Worm (Caenorhabditis elegans) whole organism, midembryonic: Measurements from ENCODE around the gene C54D10.13.

Experiments
- T22C8.4 ChIP-seq: fragments of 200-800 bp; sonication (Bioruptor generic); IDR thresholded peaks from 2 replicates; pipeline ENCODE4 v1.3.6; 2022; ENCODE audit warnings: missing genetic modification characterization, missing compliant biosample characterization
- cog-1 ChIP-seq: sonication (generic microtip); optimal IDR thresholded peaks from 2 replicates; lab custom pipeline; 2016; ENCODE audit warnings: missing genetic modification characterization, missing compliant biosample characterization
- flt-1 ChIP-seq: fragments of 200-800 bp; sonication (Bioruptor generic); IDR thresholded peaks from 2 replicates; pipeline ENCODE4 v1.3.6; 2022; ENCODE audit warnings: missing genetic modification characterization, missing compliant biosample characterization
- klf-2 ChIP-seq: fragments of 200-800 bp; sonication (Bioruptor generic); conservative IDR thresholded peaks from 2 replicates; pipeline ENCODE4 v1.3.6; 2022; ENCODE audit warnings: missing genetic modification reagents, missing genetic modification characterization, missing compliant biosample characterization
- med-1 ChIP-seq: sonication (generic microtip); optimal IDR thresholded peaks from 2 replicates; lab custom pipeline; 2017; ENCODE audit warnings: missing genetic modification characterization, mild to moderate bottlenecking, missing compliant biosample characterization, antibody characterized with exemption, missing genetic modification reagents; ENCODE audit not compliant: insufficient read depth
- ref-1 ChIP-seq: fragments of 200-800 bp; sonication (Bioruptor generic); conservative IDR thresholded peaks from 2 replicates; pipeline ENCODE4 v1.3.6; 2022; ENCODE audit warnings: missing genetic modification reagents, missing genetic modification characterization, missing compliant biosample characterization
- tab-1 ChIP-seq: fragments of 200-800 bp; sonication (Bioruptor generic); IDR thresholded peaks from 2 replicates; pipeline ENCODE4 v1.3.6; 2022; ENCODE audit warnings: missing genetic modification characterization, missing compliant biosample characterization
- ztf-23 ChIP-seq: fragments of 200-800 bp; sonication (Bioruptor generic); IDR thresholded peaks from 2 replicates; pipeline ENCODE4 v1.3.6; 2022; ENCODE audit warnings: missing genetic modification reagents, missing genetic modification characterization, missing compliant biosample characterization
- ztf-29 ChIP-seq: fragments of 200-800 bp; sonication (Bioruptor generic); IDR thresholded peaks from 2 replicates; pipeline ENCODE4 v1.3.6; 2022; ENCODE audit warnings: missing genetic modification reagents, missing genetic modification characterization, missing compliant biosample characterization

C54D10.13 gene

DNA sequence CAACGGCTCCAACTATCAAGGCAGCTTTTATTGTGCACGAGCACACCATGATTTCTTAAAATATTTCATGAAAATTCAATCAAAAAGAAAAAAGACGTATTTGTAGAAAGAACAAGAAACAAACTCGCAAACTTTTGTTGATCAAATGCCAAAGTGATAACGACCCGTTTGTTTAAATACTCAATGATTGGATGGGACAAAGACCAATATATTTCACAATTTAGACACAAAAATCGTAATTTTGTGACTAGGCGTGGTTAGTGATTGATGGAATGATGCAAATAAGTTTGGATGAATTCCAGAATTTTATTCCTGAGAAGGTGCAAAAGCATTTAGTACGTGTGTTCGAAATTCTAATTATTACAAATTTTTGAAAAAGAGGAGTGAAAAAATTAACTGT, 16.4 kb downstream of the C54D10.13 start, which contains the start of gene cdr-2:
cdr-2 (minus strand) TSS at position 54 of the 400 bp plus-strand sequence.
- TF ChIP-seq med-1 (GFP tag; lab: Kevin White, UChicago) = no peak
- no peak for TF ChIP-seq tab-1 (GFP tag; lab: Robert Waterston, UW)

DNA sequence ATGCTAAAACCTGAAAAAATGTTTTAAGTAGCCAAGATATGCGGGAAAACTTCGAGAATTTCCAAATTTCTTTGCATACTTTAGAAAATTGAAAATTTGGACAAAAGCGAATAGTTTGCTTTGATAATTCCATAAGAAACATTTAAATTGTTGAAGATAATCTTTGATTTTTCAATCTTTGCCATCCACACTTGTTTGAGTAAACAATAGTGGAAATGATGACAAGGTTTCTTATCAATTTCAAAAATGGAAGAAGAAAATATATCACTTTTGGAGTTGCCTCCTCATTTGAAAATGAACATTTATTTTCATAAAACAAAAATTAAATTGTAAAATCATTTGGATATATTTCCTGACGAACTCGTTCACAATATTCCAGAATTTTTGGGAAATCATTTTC, 17.7 kb downstream of the C54D10.13 start:
- TF ChIP-seq ztf-23 (no peak), flt-1 (GFP tag; lab: Robert Waterston, UW) (no peak), ztf-29 (GFP tag; lab: Robert Waterston, UW) (no peak), ref-1 (GFP tag; lab: Robert Waterston, UW) (no peak), klf-2 (GFP tag; lab: Robert Waterston, UW) (no peak), tab-1 (GFP tag; lab: Robert Waterston, UW) (no peak), T22C8.4 (no peak), cog-1 (tag; lab: Kevin White, UChicago) (no peak), med-1 (GFP tag; lab: Kevin White, UChicago) (no peak)

DNA sequence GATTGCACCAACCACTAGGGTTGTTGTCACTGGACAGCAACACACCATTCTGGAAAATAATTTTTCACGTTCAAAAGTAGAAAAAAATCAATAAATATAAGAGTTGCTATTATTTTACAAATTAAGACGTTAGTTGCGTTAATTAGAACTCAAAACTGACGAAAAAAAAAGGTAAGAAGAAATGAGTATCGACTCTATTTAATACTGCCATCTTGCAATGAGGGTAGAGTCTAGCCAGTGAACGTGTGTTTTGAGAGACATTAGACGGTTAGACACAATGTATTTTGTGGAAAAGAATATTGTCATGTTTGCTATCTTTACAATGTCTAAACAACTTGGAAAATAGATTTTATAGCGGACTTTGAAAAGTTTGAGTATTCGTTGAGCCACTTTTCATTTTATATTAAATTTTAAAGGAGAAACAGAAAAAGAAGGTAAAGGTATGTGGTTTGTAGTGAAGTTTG, 18.4 kb downstream of the C54D10.13 start, which contains the start of gene cdr-6:
cdr-6 (minus strand) TSS at position 51 of the 464 bp plus-strand sequence.
- TF ChIP-seq cog-1 (tag; lab: Kevin White, UChicago) (no peak), tab-1 (GFP tag; lab: Robert Waterston, UW) (no peak)

DNA sequence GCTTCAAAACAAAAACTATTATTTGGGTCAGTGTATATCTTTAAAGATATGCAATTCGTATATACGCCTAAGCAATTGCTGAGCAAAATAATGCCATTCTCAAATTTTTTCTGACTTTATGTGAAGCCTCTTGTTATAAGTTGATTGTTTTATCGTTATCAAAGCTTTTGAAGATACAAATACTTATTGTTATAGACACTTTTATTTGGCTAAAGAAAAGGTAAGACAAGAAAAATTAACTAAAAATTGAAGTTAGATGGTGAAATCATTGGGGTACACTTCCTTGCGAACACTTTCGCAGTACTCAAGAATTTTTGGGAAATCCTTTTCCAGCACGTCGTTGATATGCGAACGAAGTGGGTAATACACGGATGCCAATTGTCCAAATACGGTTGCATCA, 19.8 kb downstream of the C54D10.13 start:
- TF ChIP-seq ztf-29 (GFP tag; lab: Robert Waterston, UW) (no peak), ref-1 (GFP tag; lab: Robert Waterston, UW) (no peak), klf-2 (GFP tag; lab: Robert Waterston, UW) (no peak), cog-1 (tag; lab: Kevin White, UChicago) (no peak), flt-1 (GFP tag; lab: Robert Waterston, UW) (no peak), T22C8.4 (no peak), med-1 (GFP tag; lab: Kevin White, UChicago) (no peak)

DNA sequence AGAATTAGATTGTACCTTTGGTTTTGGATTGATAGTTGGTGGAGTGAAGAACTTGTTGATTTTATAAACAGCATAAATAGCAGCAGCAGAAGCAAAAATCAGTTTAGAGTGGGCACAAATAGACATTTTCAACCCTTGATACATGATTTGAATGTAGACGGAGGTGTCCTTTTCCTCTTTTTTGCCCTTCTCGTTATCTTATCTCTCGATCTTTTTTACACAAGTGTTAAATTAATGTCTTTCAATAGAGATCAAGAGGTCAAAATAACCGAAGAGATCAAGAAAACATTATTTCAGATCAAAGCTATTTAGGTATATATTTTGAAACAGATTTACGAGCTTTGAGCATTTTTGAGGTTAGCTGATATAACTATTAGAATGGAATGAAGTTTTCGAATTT, 20.2 kb downstream of the C54D10.13 start, which contains the start of gene cdr-7:
cdr-7 (minus strand) TSS at position 205 of the 400 bp plus-strand sequence.
- TF ChIP-seq T22C8.4 (no peak), ztf-23 (no peak), ref-1 (GFP tag; lab: Robert Waterston, UW) (no peak), med-1 (GFP tag; lab: Kevin White, UChicago) (no peak), ztf-29 (GFP tag; lab: Robert Waterston, UW) (no peak), flt-1 (GFP tag; lab: Robert Waterston, UW) (no peak), tab-1 (GFP tag; lab: Robert Waterston, UW) (no peak), cog-1 (tag; lab: Kevin White, UChicago) (no peak), klf-2 (GFP tag; lab: Robert Waterston, UW) (no peak)

DNA sequence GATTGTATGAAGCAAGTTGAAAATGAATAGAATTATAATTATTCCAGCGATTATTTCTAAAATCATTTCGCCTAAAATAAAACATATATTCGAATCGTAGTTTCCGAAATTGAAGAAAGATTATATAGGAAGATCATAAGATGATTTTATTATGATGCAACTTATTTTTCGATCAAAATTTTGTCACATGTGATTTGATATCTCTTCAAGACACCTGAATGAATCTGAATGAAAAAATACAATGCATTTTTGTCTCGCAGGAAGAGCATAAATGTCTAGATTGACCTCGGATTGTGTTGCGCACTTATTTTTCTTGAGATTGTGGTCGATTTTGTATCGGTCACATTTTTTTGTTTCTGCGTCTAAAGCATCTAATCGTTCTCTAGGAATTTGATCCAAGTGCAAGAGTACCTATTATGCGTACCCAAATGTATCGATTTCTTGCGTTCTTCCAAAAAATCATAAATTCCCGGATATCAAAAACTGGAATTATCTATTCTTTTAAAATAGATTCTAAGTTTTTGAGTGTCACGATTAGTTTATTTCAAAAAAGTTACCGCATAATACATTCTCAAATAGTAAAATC, 21.6 kb downstream of the C54D10.13 start, which contains the start of gene hrg-2:
hrg-2 (minus strand) TSS at position 98 of the 586 bp plus-strand sequence.
- TF ChIP-seq cog-1 (tag; lab: Kevin White, UChicago) (no peak), tab-1 (GFP tag; lab: Robert Waterston, UW) (no peak), T22C8.4 (no peak), flt-1 (GFP tag; lab: Robert Waterston, UW) (no peak), med-1 (GFP tag; lab: Kevin White, UChicago) (no peak), ztf-29 (GFP tag; lab: Robert Waterston, UW) (no peak), ztf-23 (no peak), klf-2 (GFP tag; lab: Robert Waterston, UW) (no peak), ref-1 (GFP tag; lab: Robert Waterston, UW) (no peak)

DNA sequence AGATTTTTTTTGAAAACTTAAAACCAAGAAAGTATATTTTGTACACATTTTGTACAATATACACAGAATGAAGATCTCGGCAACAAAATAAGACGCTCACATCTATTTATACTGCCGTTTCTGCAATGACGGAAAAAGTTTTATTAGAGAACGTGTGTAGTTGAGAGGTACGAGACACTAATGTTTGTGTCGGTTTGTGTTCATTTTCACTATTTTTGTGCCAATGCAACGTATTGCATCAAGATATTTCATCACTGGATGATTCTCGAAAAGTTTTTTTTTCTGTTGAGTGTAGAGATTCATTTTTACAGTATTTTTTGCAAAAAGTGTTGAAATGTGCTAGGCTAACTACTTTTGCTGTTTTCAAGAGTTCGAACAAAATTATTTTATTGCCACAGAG, 23.1 kb downstream of the C54D10.13 start:
- no peak for TF ChIP-seq ztf-29 (GFP tag; lab: Robert Waterston, UW)
- TF ChIP-seq tab-1 (GFP tag; lab: Robert Waterston, UW) = no peak
- TF ChIP-seq cog-1 (tag; lab: Kevin White, UChicago) = no peak
- TF ChIP-seq klf-2 (GFP tag; lab: Robert Waterston, UW) = no peak
- no peak for TF ChIP-seq med-1 (GFP tag; lab: Kevin White, UChicago)
- no peak for TF ChIP-seq T22C8.4
- no peak for TF ChIP-seq flt-1 (GFP tag; lab: Robert Waterston, UW)
- no peak for TF ChIP-seq ref-1 (GFP tag; lab: Robert Waterston, UW)
- TF ChIP-seq ztf-23 = no peak

DNA sequence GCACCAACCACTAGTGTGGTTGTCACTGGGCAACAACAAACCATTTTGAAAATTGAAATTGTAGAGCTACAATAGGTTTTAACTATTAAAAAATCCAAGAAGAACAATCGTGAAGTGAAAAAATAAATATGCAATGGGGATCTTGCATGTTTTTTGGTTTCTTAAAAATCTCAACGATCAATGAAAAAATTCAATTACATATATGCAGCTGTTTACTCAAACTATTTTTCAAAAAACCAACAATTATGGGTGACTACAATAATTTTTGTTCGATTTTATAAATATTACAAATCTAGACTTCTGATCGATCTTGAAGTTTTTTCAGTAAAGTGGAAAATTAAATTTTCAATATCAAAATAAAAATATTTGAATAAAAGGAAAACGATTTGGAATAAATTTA, 23.6 kb downstream of the C54D10.13 start, which contains the start of gene cdr-4:
cdr-4 (minus strand) TSS at position 101 of the 400 bp plus-strand sequence.
- no peak for TF ChIP-seq ztf-23
- no peak for TF ChIP-seq T22C8.4
- no peak for TF ChIP-seq cog-1 (tag; lab: Kevin White, UChicago)
- TF ChIP-seq med-1 (GFP tag; lab: Kevin White, UChicago) = no peak
- no peak for TF ChIP-seq tab-1 (GFP tag; lab: Robert Waterston, UW)
- no peak for TF ChIP-seq ref-1 (GFP tag; lab: Robert Waterston, UW)
- TF ChIP-seq flt-1 (GFP tag; lab: Robert Waterston, UW) = no peak
- TF ChIP-seq ztf-29 (GFP tag; lab: Robert Waterston, UW) = no peak
- TF ChIP-seq klf-2 (GFP tag; lab: Robert Waterston, UW) = no peak

DNA sequence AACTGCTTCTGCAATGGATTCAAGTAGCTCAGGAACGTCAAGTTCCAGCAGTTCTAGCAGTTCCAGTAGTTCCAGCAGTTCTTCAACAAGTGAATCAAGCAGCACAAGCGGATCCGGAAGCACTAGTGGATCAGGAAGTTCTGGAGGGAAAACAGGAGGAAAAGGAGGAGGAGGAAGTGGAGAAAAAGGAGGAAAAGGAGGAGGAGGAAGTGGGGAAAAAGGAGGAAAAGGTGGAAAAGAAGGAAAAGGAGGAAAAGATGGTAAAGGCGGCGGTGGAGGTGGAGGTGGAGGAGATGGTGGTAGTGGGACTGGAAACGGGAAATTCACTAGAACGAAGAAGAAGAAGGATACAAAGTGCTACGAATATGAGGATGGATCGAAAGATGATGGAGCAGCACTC, 25.6 kb downstream of the C54D10.13 start:
- TF ChIP-seq tab-1 (GFP tag; lab: Robert Waterston, UW) (no peak), ztf-29 (GFP tag; lab: Robert Waterston, UW) (no peak), klf-2 (GFP tag; lab: Robert Waterston, UW) (0 out of 2 replicates have a peak, but pooled peaks have one; percentile 14)
